Fruit fly (Drosophila melanogaster) whole organism: Measurements from ENCODE around the gene Ugt37C2.

Experiments
- CG8478 ChIP-seq: fragments of >200 bp; optimal IDR thresholded peaks from 2 replicates; lab custom pipeline; 2018; ENCODE audit warnings: inconsistent platforms
- Dll ChIP-seq: fragments of >200 bp; optimal IDR thresholded peaks from 2 replicates; lab custom pipeline; 2017
- EcR ChIP-seq, 2 experiments: fragments of >200 bp; optimal IDR thresholded peaks; 2 replicates each; lab custom pipeline; 2017; ENCODE audit warnings: missing biosample characterization in 2 of 2, missing genetic modification characterization in 2 of 2, missing genetic modification reagents in 2 of 2
- pan ChIP-seq: fragments of >200 bp; optimal IDR thresholded peaks from 2 replicates; lab custom pipeline; 2017
- psq ChIP-seq: fragments of >200 bp; optimal IDR thresholded peaks from 2 replicates; lab custom pipeline; 2017
- usp ChIP-seq: fragments of >200 bp; optimal IDR thresholded peaks from 2 replicates; lab custom pipeline; 2017; ENCODE audit warnings: missing biosample characterization, missing genetic modification characterization, mixed read lengths

Ugt37C2 gene

dm6 chr2L:16793970-16794369 lies at the start of gene Ugt37C2:
Ugt37C2 (plus strand) TSS chr2L:16794211.
- no peak for TF ChIP-seq psq (lab: Kevin White, UChicago)
- TF ChIP-seq Dll (lab: Kevin White, UChicago) = no peak
- TF ChIP-seq CG8478 = no peak
- no peak for TF ChIP-seq pan (lab: Kevin White, UChicago)
- TF ChIP-seq EcR (GFP tag; optimal IDR thresholded peaks at IDR 0.05; lab: Kevin White, UChicago) = no peak
- no peak for TF ChIP-seq usp

DNA sequence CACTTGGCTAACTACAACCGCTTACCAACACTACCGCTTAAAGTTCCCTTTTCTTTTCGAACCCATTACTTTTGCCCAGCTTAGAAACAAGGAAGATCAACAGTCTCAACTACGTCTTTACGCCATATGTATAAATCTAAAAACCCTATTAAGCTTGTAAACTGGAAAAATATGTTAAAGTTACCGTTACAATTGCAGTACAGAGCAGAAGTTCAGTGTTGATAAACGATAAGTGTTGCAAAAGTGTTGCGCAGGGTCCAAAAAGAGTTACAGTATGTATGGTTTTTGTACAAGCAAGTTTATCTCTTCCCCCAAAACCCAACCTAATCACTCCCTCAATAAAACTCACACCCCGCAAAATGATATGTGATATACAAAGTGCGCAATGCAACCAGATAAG lies 46.9 kb upstream of the Ugt37C2 start:
- no peak for TF ChIP-seq psq (lab: Kevin White, UChicago)
- no peak for TF ChIP-seq pan (lab: Kevin White, UChicago)
- TF ChIP-seq usp = no peak
- TF ChIP-seq CG8478 = no peak
- no peak for TF ChIP-seq EcR (GFP tag; optimal IDR thresholded peaks at IDR 0.05; lab: Kevin White, UChicago)
- no peak for TF ChIP-seq Dll (lab: Kevin White, UChicago)

dm6 chr2L:16752340-16752739 lies 41.7 kb upstream of the Ugt37C2 start:
- TF ChIP-seq CG8478 (no peak), usp (no peak), Dll (lab: Kevin White, UChicago) (no peak), EcR (GFP tag; optimal IDR thresholded peaks at IDR 0.05; lab: Kevin White, UChicago) (no peak), pan (lab: Kevin White, UChicago) (no peak), psq (lab: Kevin White, UChicago) (no peak)

DNA sequence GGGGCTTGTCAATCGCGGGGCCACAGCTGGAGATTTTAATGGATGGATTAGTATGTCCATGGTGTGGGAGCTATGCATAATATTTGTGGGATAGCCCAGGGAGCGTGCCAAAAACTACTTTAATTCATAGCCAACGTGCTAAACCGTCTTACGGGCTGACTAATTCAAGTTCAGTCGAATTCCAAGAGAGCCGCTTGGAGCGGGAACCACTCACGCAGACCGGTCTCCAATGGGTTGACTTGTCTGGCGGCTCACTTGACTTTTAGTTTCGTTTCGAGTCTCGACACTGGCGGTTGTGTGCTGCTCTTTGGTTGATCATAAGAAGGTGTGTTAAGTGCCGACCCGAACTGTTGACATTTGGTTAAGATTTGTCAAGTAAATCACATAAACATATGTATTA lies 39.9 kb upstream of the Ugt37C2 start, which contains the start of gene yellow-b:
TSS of gene yellow-b (plus strand) at position 263 of the 400 bp plus-strand sequence.
- TF ChIP-seq CG8478 (no peak), psq (lab: Kevin White, UChicago) (no peak), usp (no peak), EcR (GFP tag; optimal IDR thresholded peaks at IDR 0.05; lab: Kevin White, UChicago) (no peak), Dll (lab: Kevin White, UChicago) (no peak), pan (lab: Kevin White, UChicago) (no peak)

DNA sequence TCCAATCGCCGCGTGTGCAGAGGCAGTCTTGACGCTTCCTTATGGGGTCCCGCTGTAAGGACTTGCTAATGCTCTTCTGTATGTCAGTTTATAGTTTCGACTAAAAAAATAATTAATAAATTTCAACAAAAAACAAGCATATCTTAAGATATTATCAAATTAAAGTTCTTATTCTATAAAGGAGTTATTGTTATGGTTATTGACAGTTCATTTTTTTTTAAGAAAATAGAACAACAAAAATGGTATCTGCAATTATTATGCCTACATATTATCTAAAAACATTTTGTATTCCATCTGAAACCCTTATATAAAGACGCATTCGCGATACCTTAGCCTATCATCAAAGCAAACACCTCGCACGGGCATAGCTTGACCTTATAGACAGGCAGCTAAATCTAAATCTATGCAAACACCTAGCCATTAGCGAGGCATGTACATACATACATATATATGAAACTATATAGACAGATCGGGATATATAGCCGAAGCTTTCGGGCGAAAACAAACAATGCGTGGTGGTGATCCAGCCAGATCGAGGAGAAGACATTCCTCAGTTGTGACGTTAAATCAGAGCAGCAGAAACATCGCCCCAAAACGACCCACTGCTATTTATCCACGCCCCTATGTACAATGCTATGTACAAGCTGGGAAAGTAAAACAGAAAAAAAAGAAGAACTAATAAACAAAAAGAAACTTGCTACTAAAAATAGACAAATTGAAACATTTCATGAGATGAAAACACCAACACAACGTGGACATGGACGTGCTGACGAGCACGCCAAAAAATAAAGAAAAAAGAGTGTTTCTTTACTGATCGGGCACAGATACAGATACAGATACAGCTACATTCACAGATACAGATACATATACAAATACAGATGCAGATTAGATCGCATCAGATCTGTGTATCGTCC lies 33.2 kb upstream of the Ugt37C2 start, which contains the start of gene ppk17:
TSS of gene ppk17 (minus strand) at position 51 of the 914 bp plus-strand sequence.
- TF ChIP-seq pan (lab: Kevin White, UChicago) = no peak
- no peak for TF ChIP-seq psq (lab: Kevin White, UChicago)
- no peak for TF ChIP-seq Dll (lab: Kevin White, UChicago)

DNA sequence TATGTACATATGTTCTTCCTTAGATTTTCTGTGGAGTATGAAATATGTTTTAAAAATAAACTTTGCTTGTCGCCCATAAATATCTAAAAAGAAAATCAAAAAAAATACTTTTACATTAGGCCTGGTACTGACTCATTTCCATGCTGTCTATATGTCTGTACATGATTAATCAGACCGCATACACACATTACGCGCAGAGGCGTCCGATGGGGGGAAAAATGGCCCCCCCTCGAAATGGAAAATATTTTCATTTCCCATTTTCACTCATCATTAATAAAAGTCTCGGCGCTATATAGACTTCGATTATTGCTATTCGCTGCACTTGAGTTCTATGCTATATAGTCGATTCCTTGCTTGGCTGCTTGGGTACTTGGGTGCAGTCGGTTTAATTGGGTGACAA lies 32.1 kb upstream of the Ugt37C2 start:
- TF ChIP-seq pan (lab: Kevin White, UChicago) (no peak), Dll (lab: Kevin White, UChicago) (no peak), CG8478 (no peak), EcR (GFP tag; optimal IDR thresholded peaks at IDR 0.05; lab: Kevin White, UChicago) (no peak), usp (no peak), psq (lab: Kevin White, UChicago) (no peak)

dm6 chr2L:16764480-16764879 lies 29.5 kb upstream of the Ugt37C2 start:
- TF ChIP-seq EcR (GFP tag; optimal IDR thresholded peaks at IDR 0.05; lab: Kevin White, UChicago) = no peak
- no peak for TF ChIP-seq Dll (lab: Kevin White, UChicago)
- no peak for TF ChIP-seq CG8478
- TF ChIP-seq psq (lab: Kevin White, UChicago) = no peak
- no peak for TF ChIP-seq usp
- no peak for TF ChIP-seq pan (lab: Kevin White, UChicago)

DNA sequence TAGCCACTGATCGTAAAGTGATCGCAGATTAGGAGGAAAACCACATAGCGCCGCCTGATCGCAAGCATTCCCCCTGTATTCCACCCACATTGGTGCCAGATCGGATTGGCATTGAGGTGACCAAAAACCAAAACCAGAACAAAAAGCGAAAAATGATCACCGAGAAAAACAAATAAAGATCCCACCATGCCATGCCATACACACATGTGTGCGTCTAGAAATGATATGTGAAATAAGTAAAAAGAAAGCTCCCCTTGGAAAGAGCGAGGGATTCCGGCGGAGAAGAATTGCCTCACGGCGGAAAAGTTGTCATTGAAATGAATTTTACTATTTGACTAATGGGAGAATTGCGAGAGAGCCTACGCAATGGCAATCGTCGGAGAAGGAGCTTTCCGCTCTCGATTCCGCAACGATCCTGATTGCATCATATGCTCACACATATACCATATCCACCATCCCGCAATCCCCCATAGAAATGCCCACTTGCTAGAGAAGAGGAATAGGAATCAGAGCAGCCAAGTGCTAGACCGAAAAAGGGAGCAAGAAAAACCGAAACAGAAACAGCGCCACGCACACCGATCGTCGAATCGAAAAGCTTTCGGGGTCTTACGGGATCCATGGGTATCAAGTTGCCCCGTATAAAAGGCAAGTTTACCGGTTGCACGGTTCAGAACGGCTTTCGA lies 27.8 kb upstream of the Ugt37C2 start, which contains the start of gene Mhc:
TSS of gene Mhc (plus strand) at position 497 of the 683 bp plus-strand sequence.
- TF ChIP-seq CG8478 (no peak), Dll (lab: Kevin White, UChicago) (no peak), psq (lab: Kevin White, UChicago) (no peak), usp (no peak), pan (lab: Kevin White, UChicago) (no peak), EcR (GFP tag; optimal IDR thresholded peaks at IDR 0.05; lab: Kevin White, UChicago) (no peak)

- TF ChIP-seq EcR (GFP tag; optimal IDR thresholded peaks at IDR 0.05; lab: Kevin White, UChicago) (no peak), pan (lab: Kevin White, UChicago) (no peak), usp (no peak), CG8478 (no peak), Dll (lab: Kevin White, UChicago) (no peak), psq (lab: Kevin White, UChicago) (no peak)
These were observed 6.5 kb upstream of the Ugt37C2 start for dm6 chr2L:16787548-16787947.

DNA sequence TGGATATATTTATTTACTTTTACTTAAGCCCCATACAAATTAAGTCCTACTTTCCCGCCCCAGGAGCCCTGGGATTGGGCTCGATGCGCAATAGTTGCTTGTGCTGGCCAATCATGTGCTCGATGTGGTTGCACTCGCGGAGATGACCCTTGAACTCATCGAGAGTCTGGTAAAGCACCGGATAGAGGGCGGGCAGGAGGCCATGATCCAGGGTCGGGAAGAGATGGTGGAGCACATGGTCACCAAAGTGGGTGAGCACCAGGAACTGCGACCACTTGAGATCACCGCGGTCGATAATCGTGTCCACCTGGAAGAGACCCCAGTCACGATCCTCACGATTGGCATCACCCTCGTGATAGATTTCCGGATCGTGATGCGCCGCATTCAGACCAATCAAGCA lies 5.1 kb upstream of the Ugt37C2 start:
- no peak for TF ChIP-seq EcR (GFP tag; optimal IDR thresholded peaks at IDR 0.05; lab: Kevin White, UChicago)
- TF ChIP-seq Dll (lab: Kevin White, UChicago) = no peak
- no peak for TF ChIP-seq psq (lab: Kevin White, UChicago)
- TF ChIP-seq CG8478 = no peak
- no peak for TF ChIP-seq pan (lab: Kevin White, UChicago)
- no peak for TF ChIP-seq usp

DNA sequence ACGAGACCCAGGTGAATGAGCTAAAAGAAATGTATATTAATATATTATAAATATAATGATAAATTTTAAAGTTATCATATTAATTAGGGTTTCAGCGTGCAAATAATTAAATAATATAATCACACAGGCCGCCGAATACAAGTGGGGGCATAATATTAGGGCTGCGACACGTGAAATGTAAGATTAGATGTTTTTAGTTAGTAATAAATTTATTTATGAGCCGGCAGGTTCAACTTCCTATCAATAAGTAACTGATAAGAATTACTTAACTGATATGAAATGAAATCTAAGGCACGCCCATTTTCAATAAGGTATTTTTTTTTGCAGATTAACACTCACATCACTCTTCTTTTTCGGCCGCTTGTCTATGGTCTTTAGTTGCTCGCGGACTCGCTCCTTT lies 4.1 kb upstream of the Ugt37C2 start:
- no peak for TF ChIP-seq EcR (GFP tag; optimal IDR thresholded peaks at IDR 0.05; lab: Kevin White, UChicago)
